Worm (Caenorhabditis elegans) whole organism, L1 larva: ENCODE data around the gene hgrs-1.

Source experiments
- C34B4.2 ChIP-seq: sonication (generic microtip); optimal IDR thresholded peaks from 2 replicates; lab custom pipeline; 2017; ENCODE audit warnings: mild to moderate bottlenecking, missing genetic modification characterization, missing compliant biosample characterization
- aha-1 ChIP-seq: fragments of 150-350 bp; optimal IDR thresholded peaks from 2 replicates; lab custom pipeline; 2014; ENCODE audit warnings: missing biosample characterization, missing genetic modification characterization
- alr-1 ChIP-seq: fragments of 200-800 bp; sonication (Bioruptor generic); optimal IDR thresholded peaks from 2 replicates; lab custom pipeline; 2018; ENCODE audit warnings: borderline replicate concordance, mild to moderate bottlenecking, missing genetic modification characterization, missing compliant biosample characterization
- dpl-1 ChIP-seq, 3 experiments: fragments of 150-350 bp in 2 of 3; sonication (generic microtip) in 1 of 3; optimal IDR thresholded peaks; 2 replicates each; lab custom pipeline; 2014 to 2017; ENCODE audit warnings: missing biosample characterization in 3 of 3, missing genetic modification characterization in 3 of 3, missing genetic modification reagents in 3 of 3
- elt-3 ChIP-seq, 6 experiments: fragments of 150-350 bp in 1 of 6; sonication (generic microtip); optimal IDR thresholded peaks; 2 replicates each; lab custom pipeline; 2017 to 2018; ENCODE audit warnings: missing biosample characterization in 6 of 6, missing genetic modification characterization in 6 of 6, inconsistent platforms in 1 of 6
- lin-13 ChIP-seq: fragments of 150-350 bp; optimal IDR thresholded peaks from 2 replicates; lab custom pipeline; 2014; ENCODE audit warnings: missing biosample characterization, missing genetic modification reagents, missing genetic modification characterization
- nhr-28 ChIP-seq: fragments of 150-350 bp; optimal IDR thresholded peaks from 2 replicates; lab custom pipeline; 2014; ENCODE audit warnings: missing biosample characterization, missing genetic modification characterization

- TF ChIP-seq aha-1 (tag; lab: Kevin White, UChicago) (no peak), C34B4.2 (tag; lab: Kevin White, UChicago) (no peak), lin-13 (no peak), alr-1 (tag; lab: Kevin White, UChicago) (no peak), dpl-1 (GFP tag; optimal IDR thresholded peaks at IDR 0.05; lab: Kevin White, UChicago) (no peak), elt-3 (tag; optimal IDR thresholded peaks at IDR 0.05; lab: Kevin White, UChicago) (no peak), nhr-28 (tag; lab: Kevin White, UChicago) (no peak)
Observed at ce11 chrIV:8233268-8233667, 27.4 kb upstream of the hgrs-1 start.
